Fruit fly (Drosophila melanogaster): ENCODE results near the gene CG7083.

Gene CG7083

DNA sequence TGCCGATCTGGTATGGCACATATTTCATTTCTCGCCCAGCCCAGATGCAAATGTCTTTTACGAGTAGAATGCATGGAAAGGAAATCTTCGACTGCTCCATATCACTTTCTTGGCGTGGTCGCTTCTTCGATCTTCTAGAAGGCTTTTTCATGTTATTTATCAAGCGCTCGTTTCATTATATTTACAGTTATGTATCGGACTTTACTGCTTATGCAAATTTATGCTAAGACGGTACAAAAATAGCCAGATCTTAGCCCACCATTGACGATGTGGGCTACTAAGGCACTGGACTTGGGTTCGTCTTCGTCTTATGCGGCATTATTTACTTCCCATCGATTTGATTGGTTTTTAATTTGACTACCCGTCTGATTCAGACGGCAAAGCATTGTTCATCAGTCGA is 22.7 kb downstream of the CG7083 start:
- TF ChIP-seq CG12769 (tag; optimal IDR thresholded peaks at IDR 0.05), result peak; percentile 39
- TF ChIP-seq abd-A (tag; optimal IDR thresholded peaks at IDR 0.05), result peak; percentile 55
- TF ChIP-seq vvl (GFP tag; IDR thresholded peaks at IDR 0.05), result peak; percentile 76
- peak; percentile 97 for TF ChIP-seq pros (GFP tag; optimal IDR thresholded peaks at IDR 0.05)
- no peak for TF ChIP-seq Dip3 (GFP tag; optimal IDR thresholded peaks at IDR 0.05)
- TF ChIP-seq CG15479 (GFP tag; optimal IDR thresholded peaks at IDR 0.05), result no peak
- TF ChIP-seq sr (GFP tag; IDR thresholded peaks at IDR 0.05), result 0 out of 3 replicates have a peak, but pooled peaks have one; percentile 37
- peak; percentile 78 for TF ChIP-seq oc (tag; optimal IDR thresholded peaks at IDR 0.05)

DNA sequence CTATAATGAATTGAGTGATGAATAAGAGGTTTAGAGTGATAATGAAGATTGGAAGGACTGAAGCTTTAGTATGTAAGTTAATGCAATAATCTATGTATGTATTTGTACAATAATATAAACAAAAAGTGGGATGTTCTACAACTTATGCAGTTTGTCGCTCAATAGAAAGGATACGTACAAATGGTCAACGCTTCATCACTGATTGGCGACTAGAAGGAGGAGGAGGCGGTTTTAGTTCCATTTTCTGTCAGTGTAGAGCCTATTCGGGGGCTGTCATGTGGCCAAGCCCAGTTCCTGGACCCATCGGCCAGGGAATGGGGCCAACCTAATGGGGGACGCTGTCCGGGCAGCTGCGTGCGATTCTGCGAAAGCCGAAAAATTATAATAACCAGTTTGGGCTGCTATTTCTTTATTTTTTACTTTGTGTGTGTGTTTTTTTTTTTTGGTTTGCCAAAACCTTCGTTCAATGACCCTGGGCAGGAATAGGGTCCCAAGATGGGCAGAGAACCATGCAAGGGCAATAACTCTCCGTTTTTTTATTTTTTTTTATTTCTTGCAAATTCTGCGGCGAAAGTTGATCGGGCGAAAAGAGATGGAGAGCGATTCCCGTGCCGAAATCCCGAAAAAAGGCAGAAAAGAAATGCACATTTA is 28.2 kb downstream of the CG7083 start:
- TF ChIP-seq CG7928 (GFP tag; optimal IDR thresholded peaks at IDR 0.05) (no peak), Sox102F (GFP tag; optimal IDR thresholded peaks at IDR 0.05) (no peak), CG11695 (GFP tag; IDR thresholded peaks at IDR 0.05) (no peak), CG2120 (GFP tag; optimal IDR thresholded peaks at IDR 0.05) (no peak), pb (GFP tag; optimal IDR thresholded peaks at IDR 0.05) (no peak), Scr (GFP tag; IDR thresholded peaks at IDR 0.05; ENCODE audit: partially characterized antibody) (no peak), CG11398 (GFP tag; optimal IDR thresholded peaks at IDR 0.05) (no peak), p53 (GFP tag; optimal IDR thresholded peaks at IDR 0.05) (no peak), ERR (GFP tag; optimal IDR thresholded peaks at IDR 0.05) (no peak), inv (GFP tag; IDR thresholded peaks at IDR 0.05; ENCODE audit: partially characterized antibody) (no peak), Xrp1 (GFP tag; IDR thresholded peaks at IDR 0.05) (no peak), corto (GFP tag; optimal IDR thresholded peaks at IDR 0.05) (peak; percentile 29), Ets65A (GFP tag) (peak; percentile 33), CG16815 (GFP tag; optimal IDR thresholded peaks at IDR 0.05) (no peak), pzg (GFP tag; optimal IDR thresholded peaks at IDR 0.05) (no peak), CG13894 (tag; optimal IDR thresholded peaks at IDR 0.05) (no peak), lbe (GFP tag; optimal IDR thresholded peaks at IDR 0.05) (peak; percentile 42), CG8281 (tag; optimal IDR thresholded peaks at IDR 0.05) (no peak), CG42726 (GFP tag; IDR thresholded peaks at IDR 0.05; ENCODE audit: partially characterized antibody) (no peak), CG10366 (GFP tag; IDR thresholded peaks at IDR 0.05) (no peak), schlank (tag; optimal IDR thresholded peaks at IDR 0.05) (no peak), CG2875 (GFP tag; optimal IDR thresholded peaks at IDR 0.05) (no peak), CG7839 (tag; optimal IDR thresholded peaks at IDR 0.05) (no peak), CG15011 (GFP tag; optimal IDR thresholded peaks at IDR 0.05) (no peak), CG14965 (GFP tag; optimal IDR thresholded peaks at IDR 0.05; ENCODE audit: borderline replicate concordance) (no peak)

DNA sequence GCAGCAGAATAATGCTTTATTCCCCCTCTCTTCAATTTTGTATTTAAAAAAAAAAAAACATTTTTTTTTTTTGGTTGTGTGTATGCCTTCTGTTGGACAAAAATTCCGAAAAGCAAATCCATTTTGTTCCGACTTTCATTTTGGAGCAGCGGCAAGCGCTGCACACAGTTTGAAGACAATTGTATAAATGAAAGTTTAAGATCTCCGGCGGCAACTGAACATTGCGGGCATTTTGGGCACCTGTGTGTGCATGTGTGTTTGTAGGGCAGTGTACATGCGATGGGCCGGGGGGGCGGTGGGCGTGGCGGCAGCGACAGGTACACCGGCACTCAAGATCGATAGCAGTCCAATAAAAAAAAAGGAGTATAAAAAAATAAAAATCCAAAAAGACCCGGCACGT is 28.9 kb downstream of the CG7083 start:
- TF ChIP-seq bbx (GFP tag; IDR thresholded peaks at IDR 0.05; ENCODE audit: partially characterized antibody), result no peak
- peak; percentile 88 for TF ChIP-seq CG6654 (GFP tag; optimal IDR thresholded peaks at IDR 0.05)
- TF ChIP-seq sens (GFP tag), result no peak
- TF ChIP-seq Ada2b (GFP tag; IDR thresholded peaks at IDR 0.05), result no peak
- TF ChIP-seq CG10147 (GFP tag; optimal IDR thresholded peaks at IDR 0.05), result no peak

Data from whole organism, embryonic.